Fruit fly (Drosophila melanogaster): ENCODE data around the gene Spn38F.

- no peak for TF ChIP-seq psq (optimal IDR thresholded peaks at IDR 0.05)
- TF ChIP-seq h (optimal IDR thresholded peaks at IDR 0.05): no peak
- TF ChIP-seq ttk (optimal IDR thresholded peaks at IDR 0.05): no peak
- no peak for TF ChIP-seq Sin3A (optimal IDR thresholded peaks at IDR 0.05)
- no peak for TF ChIP-seq Myc (optimal IDR thresholded peaks at IDR 0.05)
- TF ChIP-seq insv (optimal IDR thresholded peaks at IDR 0.05): no peak
Measured at dm6 chr2L:20881353-20882079, 43.7 kb upstream of the Spn38F start.

Data from Kc167 (cell line).